Fruit fly (Drosophila melanogaster): ENCODE measurements around the gene MnM.
A peak's percentile ranks its signal among the peaks of the same experiment; 100 is the strongest.

Gene MnM

dm6 chr3L:3149060-3149872, 29.1 kb downstream of the MnM start (continued):
- no peak for TF ChIP-seq chif (GFP tag; optimal IDR thresholded peaks at IDR 0.05)
- no peak for TF ChIP-seq CG14965 (GFP tag; optimal IDR thresholded peaks at IDR 0.05; ENCODE audit: borderline replicate concordance)
- TF ChIP-seq CG12236 (GFP tag; optimal IDR thresholded peaks at IDR 0.05): no peak
- no peak for TF ChIP-seq ab (GFP tag; optimal IDR thresholded peaks at IDR 0.05)
- TF ChIP-seq CG30431 (GFP tag; optimal IDR thresholded peaks at IDR 0.05): no peak
- no peak for TF ChIP-seq tna (GFP tag; IDR thresholded peaks at IDR 0.05; ENCODE audit: partially characterized antibody)
- TF ChIP-seq pum (GFP tag; optimal IDR thresholded peaks at IDR 0.05): no peak
- TF ChIP-seq dimm (GFP tag; IDR thresholded peaks at IDR 0.05): no peak
- no peak for TF ChIP-seq fru (optimal IDR thresholded peaks at IDR 0.05)
- TF ChIP-seq CG6813 (GFP tag; optimal IDR thresholded peaks at IDR 0.05): peak; percentile 18
- no peak for TF ChIP-seq CG10321 (GFP tag; IDR thresholded peaks at IDR 0.05)
- TF ChIP-seq CG4282 (GFP tag; optimal IDR thresholded peaks at IDR 0.05): no peak
- TF ChIP-seq Dip3 (GFP tag; optimal IDR thresholded peaks at IDR 0.05): no peak
- TF ChIP-seq CG18011 (GFP tag; optimal IDR thresholded peaks at IDR 0.05): no peak
- no peak for TF ChIP-seq CG3407 (GFP tag; optimal IDR thresholded peaks at IDR 0.05)
- TF ChIP-seq tll (GFP tag; optimal IDR thresholded peaks at IDR 0.05): no peak
- no peak for TF ChIP-seq emc (GFP tag; optimal IDR thresholded peaks at IDR 0.05)
- no peak for TF ChIP-seq CG5953 (GFP tag; IDR thresholded peaks at IDR 0.05)
- TF ChIP-seq BEAF-32 (GFP tag; optimal IDR thresholded peaks at IDR 0.05): no peak
- TF ChIP-seq CG8944 (GFP tag; optimal IDR thresholded peaks at IDR 0.05): no peak
- TF ChIP-seq slou (GFP tag; optimal IDR thresholded peaks at IDR 0.05): no peak
- no peak for TF ChIP-seq nmo (GFP tag; optimal IDR thresholded peaks at IDR 0.05)
- no peak for TF ChIP-seq kah (GFP tag; optimal IDR thresholded peaks at IDR 0.05)
- no peak for TF ChIP-seq Atf-2 (GFP tag; optimal IDR thresholded peaks at IDR 0.05)
- TF ChIP-seq CG17612 (GFP tag; IDR thresholded peaks at IDR 0.05): no peak
- no peak for TF ChIP-seq CG8290 (GFP tag; optimal IDR thresholded peaks at IDR 0.05)
- no peak for TF ChIP-seq CG8290 (tag; optimal IDR thresholded peaks at IDR 0.05)
- no peak for TF ChIP-seq CG11093 (GFP tag; IDR thresholded peaks at IDR 0.05)
- no peak for TF ChIP-seq ase (GFP tag; IDR thresholded peaks at IDR 0.05)
- TF ChIP-seq CG11247 (GFP tag; IDR thresholded peaks at IDR 0.05): no peak
- no peak for TF ChIP-seq CG12744 (GFP tag; optimal IDR thresholded peaks at IDR 0.05)
- TF ChIP-seq nom (GFP tag; optimal IDR thresholded peaks at IDR 0.05): peak; percentile 25
- TF ChIP-seq sim (GFP tag; IDR thresholded peaks at IDR 0.05): no peak
- no peak for TF ChIP-seq odd (GFP tag; optimal IDR thresholded peaks at IDR 0.05)
- TF ChIP-seq nerfin-2 (GFP tag; IDR thresholded peaks at IDR 0.05; ENCODE audit: partially characterized antibody): 0 out of 2 replicates have a peak, but pooled peaks have one; percentile 25
- TF ChIP-seq CG10147 (GFP tag; optimal IDR thresholded peaks at IDR 0.05): peak; percentile 19
- no peak for TF ChIP-seq gsb (GFP tag; IDR thresholded peaks at IDR 0.05)
- no peak for TF ChIP-seq CG18476 (GFP tag; optimal IDR thresholded peaks at IDR 0.05)
- no peak for TF ChIP-seq Scr (GFP tag; IDR thresholded peaks at IDR 0.05; ENCODE audit: partially characterized antibody)
- no peak for TF ChIP-seq CrebB (tag; optimal IDR thresholded peaks at IDR 0.05)
- TF ChIP-seq Sox102F (GFP tag; optimal IDR thresholded peaks at IDR 0.05): no peak
- TF ChIP-seq caup (GFP tag; optimal IDR thresholded peaks at IDR 0.05; ENCODE audit: severe bottlenecking): peak; percentile 8
- peak; percentile 46; the same call in 1 of the 2 replicates for TF ChIP-seq CG13287 (GFP tag; IDR thresholded peaks at IDR 0.05; ENCODE audit: partially characterized antibody)
- TF ChIP-seq Deaf1 (tag; optimal IDR thresholded peaks at IDR 0.05): peak; percentile 93
- no peak for TF ChIP-seq Oli (tag; optimal IDR thresholded peaks at IDR 0.05)
- TF ChIP-seq Hr51 (GFP tag; optimal IDR thresholded peaks at IDR 0.05): no peak
- TF ChIP-seq CG6654 (GFP tag; optimal IDR thresholded peaks at IDR 0.05): no peak
- TF ChIP-seq CG8281 (tag; optimal IDR thresholded peaks at IDR 0.05): no peak
- no peak for TF ChIP-seq ara (GFP tag; IDR thresholded peaks at IDR 0.05)
- no peak for TF ChIP-seq br (optimal IDR thresholded peaks at IDR 0.05)
